Fruit fly (Drosophila melanogaster) whole organism, wandering third instar larva: ENCODE measurements around the gene CG42590.

Experiments
- Abd-B ChIP-seq: fragments of >200 bp; optimal IDR thresholded peaks from 2 replicates; lab custom pipeline; 2017; ENCODE audit warnings: missing biosample characterization, missing genetic modification characterization
- CG32264 ChIP-seq: fragments of 200-800 bp; sonication (Bioruptor generic); optimal IDR thresholded peaks from 2 replicates; lab custom pipeline; 2016; ENCODE audit warnings: missing biosample characterization, missing genetic modification characterization
- CG9705 ChIP-seq: fragments of 200-800 bp; sonication (Bioruptor generic); optimal IDR thresholded peaks from 2 replicates; lab custom pipeline; 2018; ENCODE audit warnings: missing biosample characterization, mild to moderate bottlenecking, missing genetic modification characterization
- CrebA ChIP-seq: fragments of 200-800 bp; sonication (Bioruptor generic); optimal IDR thresholded peaks from 2 replicates; lab custom pipeline; 2016; ENCODE audit warnings: missing biosample characterization, mild to moderate bottlenecking, missing genetic modification characterization, borderline replicate concordance
- Dfd ChIP-seq: fragments of >200 bp; optimal IDR thresholded peaks from 2 replicates; lab custom pipeline; 2017; ENCODE audit warnings: missing biosample characterization, missing genetic modification characterization
- Dif ChIP-seq: fragments of 200-275, 200-300 bp; sonication (Bioruptor generic); optimal IDR thresholded peaks from 2 replicates; lab custom pipeline; 2018; ENCODE audit warnings: missing biosample characterization, missing genetic modification characterization; ENCODE audit not compliant: partially characterized antibody
- GATAd ChIP-seq: sonication (Bioruptor generic); optimal IDR thresholded peaks from 2 replicates; lab custom pipeline; 2016; ENCODE audit warnings: missing biosample characterization, missing genetic modification characterization
- HLH106 ChIP-seq: fragments of 200-800 bp; optimal IDR thresholded peaks from 3 replicates; lab custom pipeline; 2019; ENCODE audit warnings: missing biosample characterization, mild to moderate bottlenecking, missing genetic modification characterization, moderate library complexity
- Hnf4 ChIP-seq: fragments of 200-800 bp; sonication (Bioruptor generic); optimal IDR thresholded peaks from 2 replicates; lab custom pipeline; 2016; ENCODE audit warnings: missing biosample characterization, mild to moderate bottlenecking, missing genetic modification characterization
- Hr83 ChIP-seq: fragments of 200-300 bp; sonication (Bioruptor generic); optimal IDR thresholded peaks from 2 replicates; lab custom pipeline; 2016; ENCODE audit warnings: missing biosample characterization, mild to moderate bottlenecking, missing genetic modification characterization, moderate library complexity; ENCODE audit not compliant: poor library complexity, severe bottlenecking
- Jra ChIP-seq: sonication (Bioruptor generic); optimal IDR thresholded peaks from 2 replicates; lab custom pipeline; 2016; ENCODE audit warnings: missing biosample characterization, missing genetic modification characterization
- Myc ChIP-seq: fragments of >200 bp; optimal IDR thresholded peaks from 2 replicates; lab custom pipeline; 2017
- N ChIP-seq: fragments of >200 bp; optimal IDR thresholded peaks from 2 replicates; lab custom pipeline; 2018; ENCODE audit warnings: missing biosample characterization, missing external identifiers, missing genetic modification characterization
- OdsH ChIP-seq: fragments of 200-800 bp; sonication (Bioruptor generic); optimal IDR thresholded peaks from 2 replicates; lab custom pipeline; 2016; ENCODE audit warnings: missing biosample characterization, mild to moderate bottlenecking, missing genetic modification characterization
- Rel ChIP-seq, 2 experiments: fragments of 200-800 bp; sonication (Bioruptor generic) in 1 of 2; optimal IDR thresholded peaks; 2 replicates in 1 of 2; 3 replicates in 1 of 2; lab custom pipeline; 2016 to 2019; ENCODE audit warnings: mild to moderate bottlenecking in 2 of 2, missing biosample characterization in 2 of 2, missing genetic modification characterization in 2 of 2, moderate library complexity in 1 of 2
- Sp1 ChIP-seq: fragments of 200-800 bp; sonication (Bioruptor generic); optimal IDR thresholded peaks from 3 replicates; lab custom pipeline; 2019; ENCODE audit warnings: missing biosample characterization, mild to moderate bottlenecking, missing genetic modification characterization, moderate library complexity
- Vsx2 ChIP-seq: fragments of 200-300, 225-300 bp; sonication (Bioruptor generic); optimal IDR thresholded peaks from 2 replicates; lab custom pipeline; 2018; ENCODE audit warnings: missing biosample characterization, missing genetic modification characterization; ENCODE audit not compliant: partially characterized antibody
- br ChIP-seq: fragments of 200-800 bp; sonication (Bioruptor generic); optimal IDR thresholded peaks from 2 replicates; lab custom pipeline; 2016; ENCODE audit warnings: missing biosample characterization, missing genetic modification characterization
- dl ChIP-seq, 2 experiments: fragments of 175-275, 200-275 bp in 1 of 2; fragments of 200-275 bp in 1 of 2; sonication (Bioruptor generic); optimal IDR thresholded peaks; lab custom pipeline; 2018; ENCODE audit warnings: mild to moderate bottlenecking in 2 of 2, missing biosample characterization in 2 of 2, missing genetic modification characterization in 2 of 2, moderate library complexity in 2 of 2; ENCODE audit not compliant: partially characterized antibody in 2 of 2, insufficient read depth in 1 of 2
- dmrt93B ChIP-seq: fragments of 200-800 bp; sonication (Bioruptor generic); optimal IDR thresholded peaks from 2 replicates; lab custom pipeline; 2018; ENCODE audit warnings: missing biosample characterization, mild to moderate bottlenecking, missing genetic modification characterization
- dsf ChIP-seq: sonication (Bioruptor generic); optimal IDR thresholded peaks from 2 replicates; lab custom pipeline; 2016; ENCODE audit warnings: missing biosample characterization, missing genetic modification characterization, borderline replicate concordance
- ey ChIP-seq: fragments of 200-800 bp; sonication (Bioruptor generic); optimal IDR thresholded peaks from 2 replicates; lab custom pipeline; 2016; ENCODE audit warnings: missing biosample characterization, missing genetic modification characterization
- foxo ChIP-seq, 2 experiments: fragments of 200-800 bp; sonication (Bioruptor generic); optimal IDR thresholded peaks; 2 replicates in 1 of 2; 3 replicates in 1 of 2; lab custom pipeline; 2016 to 2017; ENCODE audit warnings: missing biosample characterization in 2 of 2, missing genetic modification characterization in 2 of 2
- fru ChIP-seq: fragments of 200-800 bp; sonication (Bioruptor generic); optimal IDR thresholded peaks from 3 replicates; lab custom pipeline; 2016; ENCODE audit warnings: missing biosample characterization, mild to moderate bottlenecking, missing genetic modification characterization
- h ChIP-seq: fragments of 200-800 bp; sonication (Bioruptor generic); optimal IDR thresholded peaks from 3 replicates; lab custom pipeline; 2016; ENCODE audit warnings: missing biosample characterization, mild to moderate bottlenecking, missing genetic modification characterization
- jim ChIP-seq: fragments of 175-275, 200-325 bp; sonication (Bioruptor generic); optimal IDR thresholded peaks from 2 replicates; lab custom pipeline; 2016; ENCODE audit warnings: missing biosample characterization, mild to moderate bottlenecking, missing genetic modification characterization
- pan ChIP-seq: fragments of >200 bp; optimal IDR thresholded peaks from 2 replicates; lab custom pipeline; 2017
- psq ChIP-seq: fragments of 200-800 bp; sonication (Bioruptor generic); optimal IDR thresholded peaks from 3 replicates; lab custom pipeline; 2017; ENCODE audit warnings: missing biosample characterization, mild to moderate bottlenecking, missing genetic modification characterization, moderate library complexity
- rgr ChIP-seq: fragments of 200-800 bp; sonication (Bioruptor generic); optimal IDR thresholded peaks from 3 replicates; lab custom pipeline; 2016; ENCODE audit warnings: missing biosample characterization, mild to moderate bottlenecking, missing genetic modification characterization
- sage ChIP-seq: fragments of 200-800 bp; sonication (Bioruptor generic); optimal IDR thresholded peaks from 2 replicates; lab custom pipeline; 2016; ENCODE audit warnings: missing biosample characterization, mild to moderate bottlenecking, missing genetic modification characterization
- sv ChIP-seq: fragments of 200-800 bp; sonication (Bioruptor generic); optimal IDR thresholded peaks from 3 replicates; lab custom pipeline; 2016; ENCODE audit warnings: missing biosample characterization, missing genetic modification characterization
- tai ChIP-seq: sonication (Bioruptor generic); optimal IDR thresholded peaks from 2 replicates; lab custom pipeline; 2016; ENCODE audit warnings: missing biosample characterization, missing genetic modification characterization
- usp ChIP-seq: fragments of >200 bp; optimal IDR thresholded peaks from 2 replicates; lab custom pipeline; 2017; ENCODE audit warnings: missing biosample characterization, missing genetic modification characterization
- woc ChIP-seq: sonication (Bioruptor generic); optimal IDR thresholded peaks from 2 replicates; lab custom pipeline; 2016; ENCODE audit warnings: missing biosample characterization, mild to moderate bottlenecking, missing genetic modification characterization

Gene CG42590

dm6 chr3L:8068061-8068460 is 1.0 kb downstream of the CG42590 start:
- TF ChIP-seq sage, result no peak
- no peak for TF ChIP-seq GATAd (GFP tag; lab: Kevin White, UChicago)
- no peak for TF ChIP-seq tai
- no peak for TF ChIP-seq dmrt93B
- no peak for TF ChIP-seq psq (GFP tag; lab: Kevin White, UChicago)
- TF ChIP-seq br (GFP tag; lab: Kevin White, UChicago), result no peak
- TF ChIP-seq Dfd, result no peak
- TF ChIP-seq Dif (GFP tag; lab: Kevin White, UChicago), result no peak
- TF ChIP-seq HLH106, result no peak
- TF ChIP-seq ey (GFP tag; lab: Kevin White, UChicago), result no peak
- no peak for TF ChIP-seq rgr (GFP tag; lab: Kevin White, UChicago)
- no peak for TF ChIP-seq foxo (GFP tag; optimal IDR thresholded peaks at IDR 0.05; lab: Kevin White, UChicago)
- TF ChIP-seq CrebA, result no peak
- no peak for TF ChIP-seq Jra
- TF ChIP-seq Abd-B (GFP tag; lab: Kevin White, UChicago), result no peak
- TF ChIP-seq usp (GFP tag; lab: Kevin White, UChicago), result no peak
- TF ChIP-seq pan (lab: Kevin White, UChicago), result no peak
- no peak for TF ChIP-seq jim (GFP tag; lab: Kevin White, UChicago)

dm6 chr3L:8067491-8067890 is 1.6 kb downstream of the CG42590 start:
- TF ChIP-seq N (GFP tag; lab: Kevin White, UChicago) (no peak), pan (lab: Kevin White, UChicago) (no peak), CG32264 (GFP tag; lab: Kevin White, UChicago) (no peak), woc (GFP tag; lab: Kevin White, UChicago) (no peak), GATAd (GFP tag; lab: Kevin White, UChicago) (no peak), ey (GFP tag; lab: Kevin White, UChicago) (no peak)

dm6 chr3L:8065575-8066410 is 3.3 kb downstream of the CG42590 start:
- TF ChIP-seq foxo (GFP tag; optimal IDR thresholded peaks at IDR 0.05; lab: Kevin White, UChicago) (no peak), Dfd (no peak), psq (GFP tag; lab: Kevin White, UChicago) (no peak), Vsx2 (GFP tag; lab: Kevin White, UChicago) (peak; percentile 7), Hnf4 (GFP tag; lab: Kevin White, UChicago) (no peak), Dif (GFP tag; lab: Kevin White, UChicago) (peak; percentile 2), GATAd (GFP tag; lab: Kevin White, UChicago) (no peak), jim (GFP tag; lab: Kevin White, UChicago) (no peak), ey (GFP tag; lab: Kevin White, UChicago) (no peak), Myc (lab: Kevin White, UChicago) (peak; percentile 12), fru (no peak)

dm6 chr3L:8063214-8064156 is 5.6 kb downstream of the CG42590 start, which contains the start of gene Sarm:
Gene Sarm, plus strand, starts transcription at chr3L:8063874.
- TF ChIP-seq foxo (GFP tag; optimal IDR thresholded peaks at IDR 0.05; lab: Kevin White, UChicago), result peak in 1 of 2 experiments; percentile 60
- TF ChIP-seq Dif (GFP tag; lab: Kevin White, UChicago), result peak; percentile 56
- peak; percentile 33 for TF ChIP-seq rgr (GFP tag; lab: Kevin White, UChicago)
- peak; percentile 68 for TF ChIP-seq HLH106
- no peak for TF ChIP-seq Jra
- peak; percentile 40 for TF ChIP-seq jim (GFP tag; lab: Kevin White, UChicago)
- TF ChIP-seq ey (GFP tag; lab: Kevin White, UChicago), result peak; percentile 49
- peak; percentile 0 for TF ChIP-seq Vsx2 (GFP tag; lab: Kevin White, UChicago)
- TF ChIP-seq br (GFP tag; lab: Kevin White, UChicago), result peak; percentile 50
- TF ChIP-seq tai, result no peak
- TF ChIP-seq Hnf4 (GFP tag; lab: Kevin White, UChicago), result no peak
- peak; percentile 66 for TF ChIP-seq h (GFP tag; lab: Kevin White, UChicago)
- TF ChIP-seq sv (GFP tag; lab: Kevin White, UChicago), result no peak
- peak; percentile 16 for TF ChIP-seq sage
- TF ChIP-seq dl (GFP tag; optimal IDR thresholded peaks at IDR 0.05; lab: Kevin White, UChicago; ENCODE audit: insufficient read depth in 1 of 2, partially characterized antibody in 2 of 2), result no peak
- TF ChIP-seq Sp1, result peak; percentile 77
- peak; percentile 38 for TF ChIP-seq OdsH (GFP tag; lab: Kevin White, UChicago)
- TF ChIP-seq dmrt93B, result peak; percentile 58
- TF ChIP-seq Myc (lab: Kevin White, UChicago), result peak; percentile 98
- TF ChIP-seq Rel (GFP tag; optimal IDR thresholded peaks at IDR 0.05; lab: Kevin White, UChicago), result no peak
- TF ChIP-seq Rel (tag; optimal IDR thresholded peaks at IDR 0.05; lab: Kevin White, UChicago), result peak; percentile 62
- no peak for TF ChIP-seq CG32264 (GFP tag; lab: Kevin White, UChicago)
- TF ChIP-seq fru, result peak; percentile 60
- TF ChIP-seq dsf (GFP tag; lab: Kevin White, UChicago), result peak; percentile 10
- no peak for TF ChIP-seq CrebA
- peak; percentile 64 for TF ChIP-seq psq (GFP tag; lab: Kevin White, UChicago)
- peak; percentile 50 for TF ChIP-seq CG9705 (GFP tag; lab: Kevin White, UChicago)
- TF ChIP-seq woc (GFP tag; lab: Kevin White, UChicago), result peak; percentile 48
- peak; percentile 50 for TF ChIP-seq Hr83
- TF ChIP-seq Abd-B (GFP tag; lab: Kevin White, UChicago), result no peak
- no peak for TF ChIP-seq GATAd (GFP tag; lab: Kevin White, UChicago)
